Fruit fly (Drosophila melanogaster) whole organism, embryonic: ENCODE data around the gene CG4467.
A peak's percentile ranks its signal among the peaks of the same experiment; 100 is the strongest.

ENCODE experiments used
- Abd-B ChIP-seq: fragments of 200-800 bp; sonication (Bioruptor generic); optimal IDR thresholded peaks from 2 replicates; lab custom pipeline; 2018; ENCODE audit warnings: missing biosample characterization, mild to moderate bottlenecking, missing genetic modification characterization, moderate library complexity
- Asciz ChIP-seq: fragments of 200-800 bp; sonication (Bioruptor generic); optimal IDR thresholded peaks from 2 replicates; lab custom pipeline; 2017; ENCODE audit warnings: missing biosample characterization, mild to moderate bottlenecking, missing genetic modification characterization, missing genetic modification reagents
- Atf6 ChIP-seq: fragments of 200-800 bp; sonication (Bioruptor generic); IDR thresholded peaks from 2 replicates; pipeline ENCODE4 v1.3.6; 2022; ENCODE audit warnings: missing biosample characterization, missing genetic modification characterization
- CG10431 ChIP-seq: fragments of 200-800 bp; sonication (Bioruptor generic); optimal IDR thresholded peaks from 3 replicates; lab custom pipeline; 2018; ENCODE audit warnings: missing biosample characterization, mild to moderate bottlenecking, missing genetic modification characterization
- CG11723 ChIP-seq: fragments of 200-800 bp; sonication (Bioruptor generic); optimal IDR thresholded peaks from 2 replicates; lab custom pipeline; 2017; ENCODE audit warnings: missing biosample characterization, mild to moderate bottlenecking, missing genetic modification characterization
- CG12219 ChIP-seq: fragments of 200-800 bp; sonication (Bioruptor generic); optimal IDR thresholded peaks from 3 replicates; lab custom pipeline; 2018; ENCODE audit warnings: missing biosample characterization, mild to moderate bottlenecking, missing genetic modification characterization
- CG12659 ChIP-seq: fragments of 200-800 bp; sonication (Bioruptor generic); optimal IDR thresholded peaks from 3 replicates; lab custom pipeline; 2017; ENCODE audit warnings: mild to moderate bottlenecking, missing biosample characterization, missing genetic modification reagents, missing genetic modification characterization
- CG1603 ChIP-seq: fragments of 200-800 bp; sonication (Bioruptor generic); optimal IDR thresholded peaks from 2 replicates; lab custom pipeline; 2019; ENCODE audit warnings: missing biosample characterization, mild to moderate bottlenecking, missing genetic modification characterization, moderate library complexity
- CG17829 ChIP-seq: fragments of 200-800 bp; optimal IDR thresholded peaks from 2 replicates; lab custom pipeline; 2019; ENCODE audit warnings: missing biosample characterization, mild to moderate bottlenecking, missing genetic modification characterization, moderate library complexity
- CG18599 ChIP-seq: fragments of 200-800 bp; sonication (Bioruptor generic); optimal IDR thresholded peaks from 3 replicates; lab custom pipeline; 2017; ENCODE audit warnings: missing biosample characterization, missing genetic modification characterization, mild to moderate bottlenecking, moderate library complexity, missing genetic modification reagents
- CG18764 ChIP-seq: fragments of 200-800 bp; sonication (Bioruptor generic); optimal IDR thresholded peaks from 3 replicates; lab custom pipeline; 2016; ENCODE audit warnings: missing biosample characterization, missing genetic modification characterization
- CG30020 ChIP-seq: fragments of 200-800 bp; optimal IDR thresholded peaks from 2 replicates; lab custom pipeline; 2019; ENCODE audit warnings: missing biosample characterization, mild to moderate bottlenecking, missing genetic modification characterization, moderate library complexity
- CG30403 ChIP-seq: fragments of 200-800 bp; sonication (Bioruptor generic); optimal IDR thresholded peaks from 3 replicates; lab custom pipeline; 2016; ENCODE audit warnings: missing biosample characterization, missing genetic modification characterization
- CG3407 ChIP-seq: fragments of 200-800 bp; sonication (Bioruptor generic); optimal IDR thresholded peaks from 2 replicates; lab custom pipeline; 2018; ENCODE audit warnings: missing biosample characterization, mild to moderate bottlenecking, missing genetic modification characterization
- CG43689 ChIP-seq: fragments of 200-800 bp; sonication (Bioruptor generic); IDR thresholded peaks from 2 replicates; pipeline ENCODE4 v1.3.6; 2022; ENCODE audit warnings: missing biosample characterization, missing genetic modification characterization
- CG4707 ChIP-seq: fragments of 200-800 bp; sonication (Bioruptor generic); optimal IDR thresholded peaks from 2 replicates; lab custom pipeline; 2018; ENCODE audit warnings: missing biosample characterization, mild to moderate bottlenecking, missing genetic modification characterization, moderate library complexity
- CG6654 ChIP-seq: fragments of 200-800 bp; sonication (Bioruptor generic); optimal IDR thresholded peaks from 2 replicates; lab custom pipeline; 2017; ENCODE audit warnings: missing biosample characterization, mild to moderate bottlenecking, missing genetic modification characterization
- CG7987 ChIP-seq: fragments of 200-800 bp; sonication (Bioruptor generic); optimal IDR thresholded peaks from 2 replicates; lab custom pipeline; 2018; ENCODE audit warnings: missing biosample characterization, mild to moderate bottlenecking, missing genetic modification characterization, moderate library complexity
- CrebB ChIP-seq: fragments of 200-800 bp; sonication (Bioruptor generic); optimal IDR thresholded peaks from 3 replicates; lab custom pipeline; 2018; ENCODE audit warnings: missing biosample characterization, mild to moderate bottlenecking, missing genetic modification characterization
- Dip3 ChIP-seq: fragments of 200-800 bp; sonication (Bioruptor generic); optimal IDR thresholded peaks from 3 replicates; lab custom pipeline; 2016; ENCODE audit warnings: missing biosample characterization, missing genetic modification characterization
- Hmr ChIP-seq: fragments of 200-800 bp; sonication (Bioruptor generic); optimal IDR thresholded peaks from 3 replicates; lab custom pipeline; 2017; ENCODE audit warnings: mild to moderate bottlenecking, missing biosample characterization, missing genetic modification reagents, missing genetic modification characterization
- Hr3 ChIP-seq: fragments of 200-800 bp; sonication (Bioruptor generic); optimal IDR thresholded peaks from 3 replicates; lab custom pipeline; 2016; ENCODE audit warnings: missing biosample characterization, missing genetic modification characterization
- Mad ChIP-seq: fragments of 200-800 bp; sonication (Bioruptor generic); optimal IDR thresholded peaks from 2 replicates; lab custom pipeline; 2016; ENCODE audit warnings: missing biosample characterization, missing genetic modification characterization
- NC2α ChIP-seq: fragments of 200-800 bp; sonication (Bioruptor generic); optimal IDR thresholded peaks from 2 replicates; lab custom pipeline; 2016; ENCODE audit warnings: missing biosample characterization, missing genetic modification characterization
- NK7.1 ChIP-seq: fragments of 200-800 bp; sonication (Bioruptor generic); optimal IDR thresholded peaks from 3 replicates; lab custom pipeline; 2016; ENCODE audit warnings: missing biosample characterization, missing genetic modification characterization
- NfI ChIP-seq: fragments of 200-800 bp; sonication (Bioruptor generic); optimal IDR thresholded peaks from 3 replicates; lab custom pipeline; 2018; ENCODE audit warnings: missing biosample characterization, mild to moderate bottlenecking, missing genetic modification characterization, moderate library complexity
- Ptx1 ChIP-seq: fragments of 200-800 bp; sonication (Bioruptor generic); IDR thresholded peaks from 2 replicates; pipeline ENCODE4 v1.3.6; 2022; ENCODE audit warnings: missing biosample characterization, missing genetic modification characterization
- TFAM ChIP-seq: fragments of 200-800 bp; sonication (Bioruptor generic); optimal IDR thresholded peaks from 2 replicates; lab custom pipeline; 2017; ENCODE audit warnings: missing biosample characterization, missing genetic modification characterization, inconsistent platforms
- bigmax ChIP-seq: fragments of 200-800 bp; sonication (Bioruptor generic); optimal IDR thresholded peaks from 2 replicates; lab custom pipeline; 2018; ENCODE audit warnings: missing biosample characterization, mild to moderate bottlenecking, missing genetic modification characterization
- danr ChIP-seq: fragments of 200-800 bp; sonication (Bioruptor generic); IDR thresholded peaks from 2 replicates; pipeline ENCODE4 v1.3.6; 2022; ENCODE audit warnings: missing biosample characterization, missing genetic modification characterization
- dimm ChIP-seq: fragments of 200-800 bp; sonication (Bioruptor generic); IDR thresholded peaks from 2 replicates; pipeline ENCODE4 v1.3.6; 2022; ENCODE audit warnings: missing biosample characterization, missing genetic modification characterization
- disco-r ChIP-seq: fragments of 200-800 bp; sonication (Bioruptor generic); optimal IDR thresholded peaks from 2 replicates; lab custom pipeline; 2016; ENCODE audit warnings: missing biosample characterization, missing genetic modification characterization
- emc ChIP-seq: fragments of 200-800 bp; sonication (Bioruptor generic); optimal IDR thresholded peaks from 2 replicates; lab custom pipeline; 2016; ENCODE audit warnings: missing biosample characterization, missing genetic modification characterization
- gfzf ChIP-seq: fragments of 200-800 bp; sonication (Bioruptor generic); optimal IDR thresholded peaks from 2 replicates; lab custom pipeline; 2016; ENCODE audit warnings: missing biosample characterization, mild to moderate bottlenecking, missing genetic modification characterization, moderate library complexity
- gro ChIP-seq: fragments of 200-800 bp; sonication (Bioruptor generic); optimal IDR thresholded peaks from 2 replicates; lab custom pipeline; 2016; ENCODE audit warnings: missing biosample characterization, missing genetic modification characterization
- inv ChIP-seq: fragments of 200-800 bp; sonication (Bioruptor generic); IDR thresholded peaks from 2 replicates; pipeline ENCODE4 v1.3.6; 2022; ENCODE audit warnings: missing biosample characterization, missing genetic modification characterization; ENCODE audit not compliant: partially characterized antibody
- kni ChIP-seq: fragments of 200-800 bp; sonication (Bioruptor generic); optimal IDR thresholded peaks from 3 replicates; lab custom pipeline; 2017; ENCODE audit warnings: mild to moderate bottlenecking, missing biosample characterization, missing genetic modification reagents, missing genetic modification characterization
- knrl ChIP-seq: fragments of 200-800 bp; sonication (Bioruptor generic); IDR thresholded peaks from 3 replicates; pipeline ENCODE4 v1.3.6; 2022; ENCODE audit warnings: missing biosample characterization, missing genetic modification characterization; ENCODE audit not compliant: partially characterized antibody
- maf-S ChIP-seq: fragments of 200-800 bp; sonication (Bioruptor generic); optimal IDR thresholded peaks from 2 replicates; lab custom pipeline; 2016; ENCODE audit warnings: missing biosample characterization, missing genetic modification characterization
- p53 ChIP-seq: fragments of 200-800 bp; sonication (Bioruptor generic); optimal IDR thresholded peaks from 2 replicates; lab custom pipeline; 2016; ENCODE audit warnings: missing biosample characterization, missing genetic modification characterization
- sens ChIP-seq: fragments of 200-800 bp; sonication (Bioruptor generic); peaks from one replicate; lab custom pipeline; 2016; ENCODE audit warnings: missing biosample characterization, missing genetic modification characterization
- sob ChIP-seq: fragments of 200-800 bp; sonication (Bioruptor generic); IDR thresholded peaks from 2 replicates; pipeline ENCODE4 v1.3.6; 2022; ENCODE audit warnings: missing biosample characterization, missing genetic modification characterization
- sqz ChIP-seq: fragments of 200-800 bp; sonication (Bioruptor generic); optimal IDR thresholded peaks from 3 replicates; lab custom pipeline; 2018; ENCODE audit warnings: missing biosample characterization, mild to moderate bottlenecking, missing genetic modification characterization
- tin ChIP-seq: fragments of 200-800 bp; sonication (Bioruptor generic); optimal IDR thresholded peaks from 3 replicates; lab custom pipeline; 2016; ENCODE audit warnings: missing biosample characterization, missing genetic modification characterization
- tll ChIP-seq, 2 experiments: fragments of 200-800 bp in 1 of 2; fragments of >200 bp in 1 of 2; sonication (Bioruptor generic) in 1 of 2; optimal IDR thresholded peaks; 2 replicates each; lab custom pipeline; 2017 to 2019; ENCODE audit warnings: missing biosample characterization in 2 of 2, missing genetic modification characterization in 2 of 2, mild to moderate bottlenecking in 1 of 2, moderate library complexity in 1 of 2
- trem ChIP-seq: fragments of 200-800 bp; optimal IDR thresholded peaks from 3 replicates; lab custom pipeline; 2019; ENCODE audit warnings: missing biosample characterization, mild to moderate bottlenecking, missing genetic modification characterization, moderate library complexity
- vvl ChIP-seq: fragments of 200-800 bp; sonication (Bioruptor generic); IDR thresholded peaks from 2 replicates; pipeline ENCODE4 v1.3.6; 2022; ENCODE audit warnings: missing biosample characterization, missing genetic modification characterization
- zen2 ChIP-seq: fragments of 200-800 bp; sonication (Bioruptor generic); IDR thresholded peaks from 3 replicates; pipeline ENCODE4 v1.3.6; 2022; ENCODE audit warnings: missing biosample characterization, missing genetic modification characterization; ENCODE audit not compliant: partially characterized antibody
- zfh1 ChIP-seq: fragments of 200-800 bp; sonication (Bioruptor generic); IDR thresholded peaks from 3 replicates; pipeline ENCODE4 v1.3.6; 2022; ENCODE audit warnings: missing biosample characterization, missing genetic modification characterization

Gene CG4467

dm6 chr3R:23214603-23215433 is 33.9 kb downstream of the CG4467 start (continued):
- TF ChIP-seq kni (GFP tag; lab: Kevin White, UChicago) = no peak
- TF ChIP-seq CG18599 (GFP tag; lab: Kevin White, UChicago) = no peak
- TF ChIP-seq CG12659 (GFP tag; lab: Kevin White, UChicago) = peak; percentile 8
- TF ChIP-seq NfI (GFP tag; lab: Kevin White, UChicago) = no peak
- no peak for TF ChIP-seq CG18764 (GFP tag; lab: Kevin White, UChicago)
- peak; percentile 43 for TF ChIP-seq CG7987 (GFP tag; lab: Kevin White, UChicago)
- TF ChIP-seq Abd-B (GFP tag; lab: Kevin White, UChicago) = no peak
- TF ChIP-seq Atf6 (GFP tag; lab: Robert Waterston, UW) = no peak
- no peak for TF ChIP-seq p53
- TF ChIP-seq CrebB = peak; percentile 13
- peak; percentile 51 for TF ChIP-seq gro (GFP tag; lab: Kevin White, UChicago)
- no peak for TF ChIP-seq sob (GFP tag; lab: Robert Waterston, UW)
- TF ChIP-seq Mad (GFP tag; lab: Kevin White, UChicago) = no peak
- TF ChIP-seq CG30403 (GFP tag; lab: Kevin White, UChicago) = no peak
- peak; percentile 75 for TF ChIP-seq CG1603
- no peak for TF ChIP-seq disco-r
- no peak for TF ChIP-seq bigmax (GFP tag; lab: Kevin White, UChicago)
- TF ChIP-seq zen2 (GFP tag; lab: Robert Waterston, UW) = peak; percentile 11; the same call in 1 of the 3 replicates
- TF ChIP-seq Ptx1 (GFP tag; lab: Robert Waterston, UW) = no peak
- no peak for TF ChIP-seq Hr3 (GFP tag; lab: Kevin White, UChicago)
- peak; percentile 61 for TF ChIP-seq gfzf (GFP tag; lab: Kevin White, UChicago)
- peak; percentile 65 for TF ChIP-seq sens (GFP tag; lab: Kevin White, UChicago)
- TF ChIP-seq CG17829 (tag; lab: Kevin White, UChicago) = peak; percentile 43
- peak; percentile 73 for TF ChIP-seq Hmr
- TF ChIP-seq inv (GFP tag; lab: Robert Waterston, UW) = no peak
- no peak for TF ChIP-seq emc (GFP tag; lab: Kevin White, UChicago)
- TF ChIP-seq knrl (GFP tag; lab: Robert Waterston, UW) = no peak
- no peak for TF ChIP-seq maf-S
- TF ChIP-seq CG4707 (GFP tag; lab: Kevin White, UChicago) = peak; percentile 12
- TF ChIP-seq CG10431 (GFP tag; lab: Kevin White, UChicago) = no peak
- TF ChIP-seq tin (GFP tag; lab: Kevin White, UChicago) = no peak
- TF ChIP-seq dimm (GFP tag; lab: Robert Waterston, UW) = no peak
- no peak for TF ChIP-seq zfh1 (GFP tag; lab: Robert Waterston, UW)
- TF ChIP-seq tll (GFP tag; optimal IDR thresholded peaks at IDR 0.05; lab: Kevin White, UChicago) = no peak
- peak; percentile 65 for TF ChIP-seq trem (tag; lab: Kevin White, UChicago)
- TF ChIP-seq sqz (GFP tag; lab: Kevin White, UChicago) = peak; percentile 95
- TF ChIP-seq CG30020 (tag; lab: Kevin White, UChicago) = no peak
- TF ChIP-seq TFAM = no peak
- TF ChIP-seq danr (GFP tag; lab: Robert Waterston, UW) = no peak
- peak; percentile 24; the same call in 1 of the 2 replicates for TF ChIP-seq vvl (GFP tag; lab: Robert Waterston, UW)
- TF ChIP-seq Asciz (GFP tag; lab: Kevin White, UChicago) = no peak
- no peak for TF ChIP-seq CG6654 (GFP tag; lab: Kevin White, UChicago)
- TF ChIP-seq CG43689 = no peak
- no peak for TF ChIP-seq CG3407 (GFP tag; lab: Kevin White, UChicago)
- TF ChIP-seq NC2α (GFP tag; lab: Kevin White, UChicago) = no peak
- TF ChIP-seq NK7.1 (GFP tag; lab: Kevin White, UChicago) = no peak
- no peak for TF ChIP-seq CG12219
- TF ChIP-seq Dip3 = no peak
- no peak for TF ChIP-seq CG11723 (GFP tag; lab: Kevin White, UChicago)
